Worm (Caenorhabditis elegans): ENCODE data around the gene T19E7.6.

- no peak for TF ChIP-seq T22C8.4 (GFP tag; IDR thresholded peaks at IDR 0.05)
- no peak for TF ChIP-seq ztf-23 (GFP tag; IDR thresholded peaks at IDR 0.05)
Measured at ce11 chrIV:5635551-5635950, 33.8 kb downstream of the T19E7.6 start, which contains the start of gene srd-13.
